Fruit fly (Drosophila melanogaster): ENCODE data around the gene CG15452.

CG15452 gene

dm6 chrX:20704337-20704736 lies 41.4 kb downstream of the CG15452 start:
- TF ChIP-seq CG12605 (GFP tag; IDR thresholded peaks at IDR 0.05), result no peak
- no peak for TF ChIP-seq CG10348 (GFP tag; IDR thresholded peaks at IDR 0.05)
- TF ChIP-seq Ets98B (GFP tag; IDR thresholded peaks at IDR 0.05), result no peak
- TF ChIP-seq CG13204 (GFP tag; optimal IDR thresholded peaks at IDR 0.05), result no peak
- TF ChIP-seq EcR (GFP tag; optimal IDR thresholded peaks at IDR 0.05), result no peak
- no peak for TF ChIP-seq Snoo (tag; optimal IDR thresholded peaks at IDR 0.05)
- TF ChIP-seq CG9948 (tag; optimal IDR thresholded peaks at IDR 0.05), result no peak
- no peak for TF ChIP-seq CG32121 (GFP tag; IDR thresholded peaks at IDR 0.05)
- TF ChIP-seq CG14655 (GFP tag; optimal IDR thresholded peaks at IDR 0.05), result no peak
- TF ChIP-seq Pif1B (GFP tag; optimal IDR thresholded peaks at IDR 0.05), result no peak
- TF ChIP-seq Pif1A (GFP tag; optimal IDR thresholded peaks at IDR 0.05), result no peak
- TF ChIP-seq CG15710 (tag; optimal IDR thresholded peaks at IDR 0.05), result no peak
- no peak for TF ChIP-seq gl (tag; optimal IDR thresholded peaks at IDR 0.05)
- TF ChIP-seq rn (GFP tag; IDR thresholded peaks at IDR 0.05), result no peak
- TF ChIP-seq CG34367 (tag; optimal IDR thresholded peaks at IDR 0.05), result no peak
- no peak for TF ChIP-seq CG8301 (tag; optimal IDR thresholded peaks at IDR 0.05)
- no peak for TF ChIP-seq CG17806 (tag; optimal IDR thresholded peaks at IDR 0.05)
- TF ChIP-seq CG8159 (tag; optimal IDR thresholded peaks at IDR 0.05), result no peak
- no peak for TF ChIP-seq D1 (tag; optimal IDR thresholded peaks at IDR 0.05)

DNA sequence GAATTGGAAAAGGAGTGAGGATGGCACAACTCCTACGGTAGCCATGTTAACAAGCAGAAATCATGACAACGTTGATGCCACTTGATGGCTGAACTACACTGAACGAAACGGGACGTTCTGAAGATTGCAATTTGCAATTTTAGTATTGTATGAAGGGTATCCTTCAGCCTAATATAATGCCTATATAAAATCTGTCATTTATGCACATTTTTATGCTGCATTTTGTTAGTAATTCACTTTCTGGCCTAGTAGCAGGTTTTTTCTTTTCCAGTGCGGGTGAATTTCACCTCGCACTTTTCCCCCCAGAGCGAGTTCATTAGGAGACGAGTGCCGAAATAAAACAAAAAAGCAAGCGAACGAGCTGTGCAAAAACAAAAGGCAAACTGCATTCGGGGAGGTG lies 42.9 kb downstream of the CG15452 start:
- TF ChIP-seq CG4496 (GFP tag; IDR thresholded peaks at IDR 0.05), result no peak
- no peak for TF ChIP-seq Pif1A (GFP tag; optimal IDR thresholded peaks at IDR 0.05)
